Worm (Caenorhabditis elegans) whole organism, late embryonic: Measurements from ENCODE around the gene C08E3.15.

Source experiments
- C38D4.7 ChIP-seq: fragments of 200-800 bp; sonication (Bioruptor generic); optimal IDR thresholded peaks from 2 replicates; lab custom pipeline; 2018; ENCODE audit warnings: mild to moderate bottlenecking, missing genetic modification characterization, moderate library complexity, missing compliant biosample characterization
- F13H6.1 ChIP-seq: sonication (generic microtip); optimal IDR thresholded peaks from 2 replicates; lab custom pipeline; 2016; ENCODE audit warnings: missing genetic modification characterization, missing compliant biosample characterization
- K02D7.2 ChIP-seq: sonication (generic microtip); optimal IDR thresholded peaks from 2 replicates; lab custom pipeline; 2017; ENCODE audit warnings: mild to moderate bottlenecking, missing genetic modification characterization, missing compliant biosample characterization
- K09A11.1 ChIP-seq: sonication (generic microtip); optimal IDR thresholded peaks from 2 replicates; lab custom pipeline; 2017; ENCODE audit warnings: antibody characterized with exemption, mild to moderate bottlenecking, missing genetic modification characterization, missing compliant biosample characterization; ENCODE audit not compliant: insufficient read depth
- Y22D7AL.16 ChIP-seq: sonication (generic microtip); optimal IDR thresholded peaks from 2 replicates; lab custom pipeline; 2016; ENCODE audit warnings: missing genetic modification characterization, missing compliant biosample characterization
- ceh-14 ChIP-seq: sonication (generic microtip); optimal IDR thresholded peaks from 2 replicates; lab custom pipeline; 2016; ENCODE audit warnings: missing genotype, missing genetic modification characterization, missing compliant biosample characterization
- ceh-19 ChIP-seq: fragments of 200-800 bp; sonication (Bioruptor generic); optimal IDR thresholded peaks from 2 replicates; lab custom pipeline; 2018; ENCODE audit warnings: mild to moderate bottlenecking, missing genetic modification characterization, missing compliant biosample characterization
- ceh-22 ChIP-seq: sonication (generic microtip); optimal IDR thresholded peaks from 2 replicates; lab custom pipeline; 2017; ENCODE audit warnings: missing biosample characterization, missing genetic modification characterization
- ceh-31 ChIP-seq: sonication (generic microtip); optimal IDR thresholded peaks from 2 replicates; lab custom pipeline; 2016; ENCODE audit warnings: missing genetic modification characterization, missing compliant biosample characterization
- ceh-34 ChIP-seq: sonication (generic microtip); optimal IDR thresholded peaks from 2 replicates; lab custom pipeline; 2016; ENCODE audit warnings: mild to moderate bottlenecking, missing genetic modification characterization, missing compliant biosample characterization
- ceh-6 ChIP-seq: fragments of 200-800 bp; sonication (Bioruptor generic); optimal IDR thresholded peaks from 2 replicates; lab custom pipeline; 2018; ENCODE audit warnings: mild to moderate bottlenecking, missing genetic modification characterization, missing compliant biosample characterization
- che-1 ChIP-seq: sonication (generic microtip); optimal IDR thresholded peaks from 2 replicates; lab custom pipeline; 2016; ENCODE audit warnings: mild to moderate bottlenecking, missing genetic modification characterization, missing compliant biosample characterization
- dmd-4 ChIP-seq: sonication (generic microtip); optimal IDR thresholded peaks from 2 replicates; lab custom pipeline; 2016; ENCODE audit warnings: borderline replicate concordance, missing genetic modification characterization, missing compliant biosample characterization
- elt-2 ChIP-seq: sonication (generic microtip); optimal IDR thresholded peaks from 2 replicates; lab custom pipeline; 2016; ENCODE audit warnings: missing genetic modification reagents, missing genetic modification characterization, missing compliant biosample characterization
- ets-4 ChIP-seq: sonication (generic microtip); optimal IDR thresholded peaks from 2 replicates; lab custom pipeline; 2016; ENCODE audit warnings: missing genetic modification characterization, missing compliant biosample characterization
- eyg-1 ChIP-seq: sonication (generic microtip); optimal IDR thresholded peaks from 2 replicates; lab custom pipeline; 2016; ENCODE audit warnings: missing genotype, missing genetic modification characterization, missing compliant biosample characterization
- fax-1 ChIP-seq: sonication (generic microtip); optimal IDR thresholded peaks from 2 replicates; lab custom pipeline; 2016; ENCODE audit warnings: missing genotype, missing genetic modification characterization, missing compliant biosample characterization
- fkh-10 ChIP-seq: fragments of 150-350 bp; optimal IDR thresholded peaks from 2 replicates; lab custom pipeline; 2014; ENCODE audit warnings: missing biosample characterization, missing genetic modification reagents, missing genetic modification characterization
- hlh-30 ChIP-seq: sonication (generic microtip); optimal IDR thresholded peaks from 2 replicates; lab custom pipeline; 2017; ENCODE audit warnings: antibody characterized with exemption, missing genetic modification characterization, missing compliant biosample characterization; ENCODE audit not compliant: insufficient read depth
- hlh-6 ChIP-seq: sonication (generic microtip); optimal IDR thresholded peaks from 2 replicates; lab custom pipeline; 2016; ENCODE audit warnings: missing genotype, missing genetic modification characterization, missing compliant biosample characterization
- lin-11 ChIP-seq: fragments of 200-800 bp; sonication (Bioruptor generic); optimal IDR thresholded peaks from 2 replicates; lab custom pipeline; 2018; ENCODE audit warnings: mild to moderate bottlenecking, missing genetic modification characterization, missing compliant biosample characterization
- nfya-1 ChIP-seq: sonication (generic microtip); optimal IDR thresholded peaks from 2 replicates; lab custom pipeline; 2017; ENCODE audit warnings: missing genetic modification characterization, mild to moderate bottlenecking, missing compliant biosample characterization, antibody characterized with exemption, moderate library complexity
- nhr-11 ChIP-seq: fragments of 150-350 bp; optimal IDR thresholded peaks from 2 replicates; lab custom pipeline; 2014; ENCODE audit warnings: missing biosample characterization, missing genetic modification characterization
- nhr-232 ChIP-seq: sonication (generic microtip); optimal IDR thresholded peaks from 2 replicates; lab custom pipeline; 2016; ENCODE audit warnings: missing genetic modification characterization, missing compliant biosample characterization
- npax-4 ChIP-seq: sonication (generic microtip); optimal IDR thresholded peaks from 2 replicates; lab custom pipeline; 2016; ENCODE audit warnings: missing genetic modification characterization, missing compliant biosample characterization
- pha-2 ChIP-seq: sonication (generic microtip); optimal IDR thresholded peaks from 2 replicates; lab custom pipeline; 2017; ENCODE audit warnings: mild to moderate bottlenecking, missing genetic modification characterization, missing compliant biosample characterization
- pha-4 ChIP-seq: fragments of 150-350 bp; optimal IDR thresholded peaks from 2 replicates; lab custom pipeline; 2018; ENCODE audit warnings: missing biosample characterization, missing genetic modification reagents, missing genetic modification characterization
- pqm-1 ChIP-seq: sonication (generic microtip); optimal IDR thresholded peaks from 2 replicates; lab custom pipeline; 2016; ENCODE audit warnings: missing genetic modification characterization, missing compliant biosample characterization
- pros-1 ChIP-seq: fragments of 150-350 bp; optimal IDR thresholded peaks from 2 replicates; lab custom pipeline; 2014; ENCODE audit warnings: missing biosample characterization, missing genetic modification reagents, missing genetic modification characterization
- ref-2 ChIP-seq: sonication (generic microtip); optimal IDR thresholded peaks from 2 replicates; lab custom pipeline; 2016; ENCODE audit warnings: missing genetic modification characterization, missing compliant biosample characterization
- rnt-1 ChIP-seq: sonication (generic microtip); optimal IDR thresholded peaks from 2 replicates; lab custom pipeline; 2016; ENCODE audit warnings: missing genetic modification characterization, missing compliant biosample characterization
- sdc-2 ChIP-seq: sonication (generic microtip); optimal IDR thresholded peaks from 2 replicates; lab custom pipeline; 2016; ENCODE audit warnings: missing genotype, missing genetic modification characterization, missing compliant biosample characterization
- sox-2 ChIP-seq: fragments of 200-800 bp; sonication (Bioruptor generic); IDR thresholded peaks from 2 replicates; pipeline ENCODE4 v1.3.6; 2022; ENCODE audit warnings: missing genetic modification reagents, missing genetic modification characterization, missing compliant biosample characterization
- unc-86 ChIP-seq: sonication (generic microtip); optimal IDR thresholded peaks from 2 replicates; lab custom pipeline; 2016; ENCODE audit warnings: missing genetic modification characterization, missing compliant biosample characterization
- zip-5 ChIP-seq: sonication (generic microtip); optimal IDR thresholded peaks from 2 replicates; lab custom pipeline; 2016; ENCODE audit warnings: missing genetic modification characterization, missing compliant biosample characterization

Gene C08E3.15

DNA sequence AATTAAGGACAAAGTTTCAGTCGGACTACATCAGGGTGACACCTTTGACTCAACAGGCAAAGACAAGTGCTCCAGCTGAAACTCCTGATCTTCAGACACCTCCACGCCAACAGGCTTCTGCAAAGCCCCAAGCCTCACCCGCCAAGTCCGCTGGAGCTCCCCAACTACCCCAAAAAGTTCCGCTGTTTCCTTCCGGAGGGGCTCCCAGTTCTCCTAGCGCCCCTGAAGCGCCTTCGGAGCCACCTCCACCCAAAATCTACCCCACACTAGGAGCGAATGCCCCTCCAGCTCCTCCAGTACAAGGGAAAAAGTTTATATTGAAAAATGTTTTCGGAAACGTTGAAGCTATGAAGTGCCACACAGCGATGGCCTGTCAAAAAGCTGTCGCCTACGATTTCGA is 24.6 kb downstream of the C08E3.15 start:
- TF ChIP-seq pha-2 (tag; lab: Kevin White, UChicago) (no peak), fax-1 (tag; lab: Kevin White, UChicago) (no peak), fkh-10 (no peak), hlh-6 (tag; lab: Kevin White, UChicago) (no peak), ref-2 (tag; lab: Kevin White, UChicago) (no peak), nhr-11 (tag; lab: Kevin White, UChicago) (no peak), F13H6.1 (tag; lab: Kevin White, UChicago) (no peak), che-1 (tag; lab: Kevin White, UChicago) (no peak), rnt-1 (tag; lab: Kevin White, UChicago) (no peak)

DNA sequence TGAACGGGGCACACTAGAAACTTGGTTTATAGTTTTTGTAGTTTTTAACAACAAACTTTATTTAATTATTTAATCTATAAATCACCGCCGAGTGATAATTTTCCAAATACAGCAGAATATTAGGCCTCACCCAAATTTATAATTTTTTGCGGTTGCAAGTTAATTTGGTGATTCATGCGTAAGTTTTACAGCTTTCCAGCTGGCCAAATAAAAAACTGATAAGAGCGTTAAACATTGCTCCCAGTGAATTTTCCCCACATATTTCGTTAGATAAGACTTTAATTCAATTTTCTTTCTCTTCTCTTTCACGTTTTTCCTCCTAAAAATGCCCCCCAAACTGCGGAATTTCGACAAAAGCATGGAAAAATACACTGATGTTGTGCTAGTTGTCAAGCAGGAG is 26.2 kb downstream of the C08E3.15 start, which contains the start of gene bath-47:
TSS of gene bath-47 (plus strand) at position 305 of the 400 bp plus-strand sequence.
- TF ChIP-seq ceh-34 (no peak), dmd-4 (tag; lab: Kevin White, UChicago) (no peak), ceh-22 (tag; lab: Kevin White, UChicago) (no peak), ceh-31 (tag; lab: Kevin White, UChicago) (no peak), sdc-2 (tag; lab: Kevin White, UChicago) (no peak), eyg-1 (tag; lab: Kevin White, UChicago) (no peak), fax-1 (tag; lab: Kevin White, UChicago) (no peak), K02D7.2 (no peak), hlh-6 (tag; lab: Kevin White, UChicago) (no peak), ceh-19 (GFP tag; lab: Kevin White, UChicago) (no peak), elt-2 (tag; lab: Kevin White, UChicago) (no peak), nhr-11 (tag; lab: Kevin White, UChicago) (no peak), pha-4 (no peak), ref-2 (tag; lab: Kevin White, UChicago) (no peak), zip-5 (no peak), pros-1 (tag; lab: Kevin White, UChicago) (no peak), nhr-232 (tag; lab: Kevin White, UChicago) (no peak), Y22D7AL.16 (tag; lab: Kevin White, UChicago) (no peak), nfya-1 (no peak), pqm-1 (tag; lab: Kevin White, UChicago) (no peak)

DNA sequence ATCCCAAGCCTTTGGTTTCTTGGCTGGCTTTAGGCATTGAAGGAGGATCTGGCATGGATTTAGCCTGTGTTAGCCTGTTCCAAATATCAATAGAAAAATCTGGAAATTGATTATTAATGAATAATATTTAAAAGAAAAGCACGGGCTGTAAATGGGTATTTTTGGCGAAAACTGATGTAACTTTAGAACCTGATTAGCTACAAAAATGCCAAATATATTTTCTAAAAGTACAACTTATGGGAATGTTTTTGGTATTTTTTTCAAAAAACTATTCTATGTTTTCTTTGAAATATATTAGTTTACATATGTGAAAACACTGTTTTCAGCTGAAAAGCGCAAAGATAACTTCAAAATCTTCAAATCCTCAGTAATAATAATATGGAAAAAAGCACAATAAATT is 27.0 kb downstream of the C08E3.15 start, which contains the start of gene bath-26:
TSS of gene bath-26 (minus strand) at position 101 of the 400 bp plus-strand sequence.
- TF ChIP-seq K09A11.1 (no peak), lin-11 (tag; lab: Kevin White, UChicago) (no peak), npax-4 (tag; lab: Kevin White, UChicago) (no peak), C38D4.7 (GFP tag; lab: Kevin White, UChicago) (no peak), ceh-6 (GFP tag; lab: Kevin White, UChicago) (no peak), nhr-232 (tag; lab: Kevin White, UChicago) (no peak), pha-2 (tag; lab: Kevin White, UChicago) (no peak), pha-4 (no peak), ceh-22 (tag; lab: Kevin White, UChicago) (no peak), sox-2 (GFP tag; lab: Robert Waterston, UW) (no peak), ets-4 (tag; lab: Kevin White, UChicago) (no peak), hlh-30 (no peak), ceh-14 (tag; lab: Kevin White, UChicago) (no peak), unc-86 (no peak)
